Fruit fly (Drosophila melanogaster) whole organism, adult: Measurements from ENCODE around the gene CG32573.

Experiments used
- CG11617 ChIP-seq: fragments of 200-800 bp; sonication (Bioruptor generic); optimal IDR thresholded peaks from 2 replicates; lab custom pipeline; 2017; ENCODE audit warnings: mild to moderate bottlenecking, missing biosample characterization, missing genetic modification reagents, missing genetic modification characterization
- CG1620 ChIP-seq: fragments of 200-800 bp; sonication (Bioruptor generic); optimal IDR thresholded peaks from 2 replicates; lab custom pipeline; 2016; ENCODE audit warnings: missing biosample characterization, missing genetic modification characterization
- ovo ChIP-seq: fragments of 200-800 bp; sonication (Bioruptor generic); optimal IDR thresholded peaks from 2 replicates; lab custom pipeline; 2016; ENCODE audit warnings: missing biosample characterization, missing genetic modification characterization
- tj ChIP-seq: fragments of 200-800 bp; sonication (Bioruptor generic); optimal IDR thresholded peaks from 3 replicates; lab custom pipeline; 2017; ENCODE audit warnings: missing biosample characterization, mild to moderate bottlenecking, missing genetic modification characterization, moderate library complexity

DNA sequence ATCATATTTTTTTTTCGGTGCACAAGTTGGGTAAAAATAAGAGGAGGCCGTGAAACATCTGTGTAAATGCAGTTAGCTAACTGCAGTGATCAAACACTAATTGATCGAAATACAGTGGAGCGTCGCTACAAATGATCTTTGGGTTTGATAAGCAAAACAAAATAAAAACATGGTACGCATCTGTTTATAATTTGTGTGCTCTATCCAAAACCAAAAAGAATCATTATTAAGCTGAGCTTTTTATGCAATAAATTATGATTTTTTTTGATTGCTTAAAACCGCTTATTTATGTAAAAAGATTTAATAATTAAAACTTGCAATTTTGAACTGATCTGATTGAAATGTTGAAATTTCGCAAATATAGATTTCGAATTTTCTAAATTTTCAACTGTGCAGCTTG lies 19.1 kb downstream of the CG32573 start:
- TF ChIP-seq tj (GFP tag; lab: Kevin White, UChicago) (no peak), ovo (GFP tag; lab: Kevin White, UChicago) (no peak), CG1620 (GFP tag; lab: Kevin White, UChicago) (no peak), CG11617 (GFP tag; lab: Kevin White, UChicago) (no peak)
